Worm (Caenorhabditis elegans): ENCODE measurements around the gene top-2.

ce11 chrII:11915770-11916554 is 41.0 kb downstream of the top-2 start, which contains the start of the genes vps-15 and hmg-12:
- no peak for TF ChIP-seq ama-1 (optimal IDR thresholded peaks at IDR 0.05)
- no peak for TF ChIP-seq hmbx-1 (tag; optimal IDR thresholded peaks at IDR 0.05)
- no peak for TF ChIP-seq sea-1 (GFP tag; conservative IDR thresholded peaks at IDR 0.05)
- TF ChIP-seq hmg-4 (GFP tag; optimal IDR thresholded peaks at IDR 0.05): no peak
- no peak for TF ChIP-seq ceh-36 (tag; optimal IDR thresholded peaks at IDR 0.05)
- no peak for TF ChIP-seq scrt-1 (GFP tag; IDR thresholded peaks at IDR 0.05)
- no peak for TF ChIP-seq F13C5.2 (tag; optimal IDR thresholded peaks at IDR 0.05)
- no peak for TF ChIP-seq hnd-1 (tag; optimal IDR thresholded peaks at IDR 0.05)
